Worm (Caenorhabditis elegans) whole organism, L4 larva: Measurements from ENCODE around the gene T25D1.1.
A peak's percentile ranks its signal among the peaks of the same experiment; 100 is the strongest.

ENCODE experiments used
- D1046.2 ChIP-seq: fragments of 200-800 bp; sonication (Bioruptor generic); IDR thresholded peaks from 2 replicates; pipeline ENCODE4 v1.3.6; 2022; ENCODE audit warnings: missing genetic modification characterization, missing compliant biosample characterization
- ZK337.2 ChIP-seq: fragments of 200-800 bp; sonication (Bioruptor generic); IDR thresholded peaks from 2 replicates; pipeline ENCODE4 v1.3.6; 2022; ENCODE audit warnings: missing genetic modification reagents, missing genetic modification characterization, missing compliant biosample characterization
- aha-1 ChIP-seq: fragments of 150-350 bp; peaks from one replicate; lab custom pipeline; 2014; ENCODE audit warnings: missing biosample characterization, missing genetic modification characterization
- ceh-82 ChIP-seq: sonication (generic microtip); optimal IDR thresholded peaks from 2 replicates; lab custom pipeline; 2017; ENCODE audit warnings: missing biosample characterization, missing genetic modification characterization
- cey-2 ChIP-seq: sonication (generic microtip); optimal IDR thresholded peaks from 3 replicates; lab custom pipeline; 2017; ENCODE audit warnings: missing genetic modification characterization, mild to moderate bottlenecking, missing compliant biosample characterization, antibody characterized with exemption, borderline replicate concordance; ENCODE audit not compliant: insufficient read depth
- ctbp-1 ChIP-seq: fragments of 200-800 bp; sonication (Bioruptor generic); IDR thresholded peaks from 2 replicates; pipeline ENCODE4 v1.3.6; 2022; ENCODE audit warnings: missing genetic modification reagents, missing genetic modification characterization, missing compliant biosample characterization
- daf-12 ChIP-seq: fragments of 150-350 bp; optimal IDR thresholded peaks from 2 replicates; lab custom pipeline; 2014; ENCODE audit warnings: missing biosample characterization, missing genetic modification reagents, missing genetic modification characterization
- dve-1 ChIP-seq: sonication (generic microtip); optimal IDR thresholded peaks from 2 replicates; lab custom pipeline; 2017; ENCODE audit warnings: antibody characterized with exemption, mild to moderate bottlenecking, missing genetic modification characterization, missing compliant biosample characterization; ENCODE audit not compliant: insufficient read depth
- fkh-10 ChIP-seq: fragments of 150-350 bp; optimal IDR thresholded peaks from 2 replicates; lab custom pipeline; 2014; ENCODE audit warnings: missing biosample characterization, missing genetic modification reagents, missing genetic modification characterization
- hlh-30 ChIP-seq: sonication (generic microtip); optimal IDR thresholded peaks from 2 replicates; lab custom pipeline; 2017; ENCODE audit warnings: antibody characterized with exemption, mild to moderate bottlenecking, missing genetic modification characterization, missing compliant biosample characterization; ENCODE audit not compliant: insufficient read depth
- jun-1 ChIP-seq: fragments of 150-350 bp; optimal IDR thresholded peaks from 2 replicates; lab custom pipeline; 2014; ENCODE audit warnings: missing biosample characterization, missing genetic modification reagents, missing genetic modification characterization
- lin-38 ChIP-seq: fragments of 200-800 bp; sonication (Bioruptor generic); IDR thresholded peaks from 2 replicates; pipeline ENCODE4 v1.3.6; 2022; ENCODE audit warnings: missing genetic modification reagents, missing genetic modification characterization, missing compliant biosample characterization
- lir-3 ChIP-seq: sonication (generic microtip); optimal IDR thresholded peaks from 2 replicates; lab custom pipeline; 2016; ENCODE audit warnings: mild to moderate bottlenecking, missing genetic modification characterization, missing compliant biosample characterization
- mdl-1 ChIP-seq, 2 experiments: fragments of 150-350 bp in 1 of 2; sonication (generic microtip) in 1 of 2; optimal IDR thresholded peaks; 2 replicates each; lab custom pipeline; 2014 to 2017; ENCODE audit warnings: missing biosample characterization in 2 of 2, missing genetic modification characterization in 2 of 2
- mdt-29 ChIP-seq: fragments of 200-800 bp; sonication (Bioruptor generic); IDR thresholded peaks from 2 replicates; pipeline ENCODE4 v1.3.6; 2022; ENCODE audit warnings: missing genetic modification reagents, missing genetic modification characterization, missing compliant biosample characterization
- nhr-6 ChIP-seq: fragments of 150-350 bp; optimal IDR thresholded peaks from 2 replicates; lab custom pipeline; 2014; ENCODE audit warnings: missing biosample characterization, missing genetic modification characterization
- php-3 ChIP-seq: fragments of 200-800 bp; sonication (Bioruptor generic); IDR thresholded peaks from 2 replicates; pipeline ENCODE4 v1.3.6; 2022; ENCODE audit warnings: missing genetic modification reagents, missing genetic modification characterization, missing compliant biosample characterization
- snpc-1.2 ChIP-seq: fragments of 200-800 bp; sonication (Bioruptor generic); IDR thresholded peaks from 2 replicates; pipeline ENCODE4 v1.3.6; 2022; ENCODE audit warnings: missing genetic modification reagents, missing genetic modification characterization, missing compliant biosample characterization
- snpc-4 ChIP-seq: fragments of 150-350 bp; optimal IDR thresholded peaks from 2 replicates; lab custom pipeline; 2014; ENCODE audit warnings: missing biosample characterization, missing genetic modification characterization
- spr-3 ChIP-seq: fragments of 200-800 bp; sonication (Bioruptor generic); optimal IDR thresholded peaks from 2 replicates; lab custom pipeline; 2018; ENCODE audit warnings: mild to moderate bottlenecking, missing genetic modification characterization, missing compliant biosample characterization
- unc-62 ChIP-seq, 3 experiments: fragments of 150-350 bp in 1 of 3; sonication (generic microtip); optimal IDR thresholded peaks in 2 of 3; peaks in 1 of 3; 1 replicate in 1 of 3; 2 replicates in 2 of 3; lab custom pipeline; 2014 to 2017; ENCODE audit warnings: missing biosample characterization in 3 of 3, missing genetic modification characterization in 3 of 3, missing genetic modification reagents in 3 of 3, missing genotype in 1 of 3
- zip-11 ChIP-seq: fragments of 200-800 bp; sonication (Bioruptor generic); IDR thresholded peaks from 2 replicates; pipeline ENCODE4 v1.3.6; 2022; ENCODE audit warnings: missing genetic modification characterization, missing compliant biosample characterization

Gene T25D1.1

DNA sequence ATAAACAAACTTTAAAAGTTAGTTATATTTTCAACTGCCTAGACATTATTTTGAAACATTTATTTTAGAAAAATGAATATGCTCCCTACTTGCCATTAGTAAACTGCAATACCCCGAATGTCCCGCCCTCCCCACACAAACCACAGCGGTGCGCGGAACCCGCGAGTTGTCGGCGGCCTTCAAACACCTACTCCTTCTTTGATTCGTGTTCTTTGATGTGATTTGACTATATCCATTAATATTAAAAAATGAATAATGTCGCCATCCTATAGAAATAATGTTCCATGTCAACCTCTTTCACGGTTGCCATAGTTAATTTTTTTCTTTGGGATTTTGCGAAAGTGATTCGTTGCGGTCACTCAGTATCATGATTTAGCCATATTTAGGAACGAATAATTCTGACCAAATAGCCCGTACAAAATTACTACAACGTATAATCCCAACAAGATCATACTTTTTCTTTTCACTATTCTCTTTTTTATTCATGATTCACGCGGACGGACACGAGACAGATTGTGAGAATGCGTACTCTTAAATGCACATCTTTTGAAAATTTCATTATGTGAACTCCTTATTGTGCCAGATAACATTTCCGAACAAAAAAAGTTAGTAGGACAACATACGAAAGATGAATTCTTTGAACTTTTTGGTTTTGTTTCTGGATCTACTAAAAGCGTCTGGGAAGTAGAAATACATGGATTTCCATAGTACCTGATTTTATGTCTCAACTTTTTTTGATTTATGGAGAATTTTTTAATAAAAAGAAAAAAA, 45.1 kb downstream of the T25D1.1 start:
- TF ChIP-seq snpc-1.2 (GFP tag; lab: Robert Waterston, UW) (0 out of 2 replicates have a peak, but pooled peaks have one; percentile 22), mdt-29 (no peak), snpc-4 (tag; lab: Kevin White, UChicago) (peak; percentile 68), hlh-30 (tag; lab: Kevin White, UChicago) (no peak), fkh-10 (GFP tag; lab: Kevin White, UChicago) (peak; percentile 28)
- TF ChIP-seq, all 104 proteins: peak for 3

DNA sequence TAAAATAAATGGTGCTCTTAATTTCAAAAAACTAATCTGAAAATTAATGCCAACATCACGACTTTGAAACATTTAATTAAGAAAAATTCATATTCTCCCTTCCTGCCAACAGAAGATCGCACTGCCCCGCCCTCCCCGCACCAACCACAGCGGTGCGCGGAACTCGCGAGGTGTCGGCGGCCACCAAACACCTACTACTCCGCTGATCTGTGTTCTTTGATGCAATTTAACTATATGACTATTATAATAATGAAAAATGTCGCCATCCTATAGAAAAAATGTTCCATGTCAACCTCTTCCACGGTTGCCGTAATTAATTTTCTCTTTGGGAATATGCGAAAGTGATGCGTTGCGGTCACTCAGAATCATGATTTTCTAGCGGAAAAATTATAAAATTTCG, 46.2 kb downstream of the T25D1.1 start:
- TF ChIP-seq snpc-4 (tag; lab: Kevin White, UChicago) (peak; percentile 43), snpc-1.2 (GFP tag; lab: Robert Waterston, UW) (peak; percentile 40; the same call in 1 of the 2 replicates), ctbp-1 (no peak)

DNA sequence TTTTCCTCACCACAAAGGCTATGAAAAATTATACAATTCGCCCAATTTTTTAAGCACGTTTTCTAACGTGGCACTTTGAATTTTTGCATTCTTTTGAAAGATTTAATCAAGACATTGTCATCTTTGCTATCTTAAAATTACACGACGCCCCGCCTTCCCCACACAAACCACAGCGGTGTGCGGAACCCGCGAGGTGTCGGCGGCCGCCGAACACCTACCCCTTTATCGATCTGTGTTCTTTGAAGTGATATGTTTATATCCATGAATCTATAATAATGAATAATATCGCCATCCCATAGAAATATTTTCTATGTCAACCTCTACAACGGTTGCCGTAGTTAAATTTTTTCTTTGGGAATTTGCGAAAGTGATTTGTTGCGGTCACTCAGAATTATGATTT, 46.7 kb downstream of the T25D1.1 start:
- peak; percentile 73 for TF ChIP-seq snpc-4 (tag; lab: Kevin White, UChicago)
- no peak for TF ChIP-seq ceh-82

DNA sequence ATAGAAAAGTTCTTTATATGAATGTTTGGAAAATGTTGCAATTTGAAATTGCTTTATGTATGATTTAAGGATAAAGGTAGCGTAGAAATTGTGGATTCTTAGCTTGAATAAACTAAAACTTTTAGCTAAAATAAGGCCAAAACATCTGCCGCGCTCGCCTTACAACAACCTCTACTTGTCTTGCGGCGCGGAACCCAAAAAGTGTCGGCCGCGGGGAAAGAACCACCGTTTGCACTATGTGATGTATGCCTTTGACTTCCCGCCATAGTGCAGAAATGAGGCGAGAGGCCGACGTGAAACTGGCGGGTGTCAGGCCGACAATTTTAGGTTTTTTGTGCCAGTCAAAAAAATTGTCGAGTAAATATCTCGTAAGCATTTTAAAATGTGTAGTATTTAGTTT, 52.3 kb downstream of the T25D1.1 start:
- TF ChIP-seq dve-1: no peak
- no peak for TF ChIP-seq mdl-1 (tag; optimal IDR thresholded peaks at IDR 0.05; lab: Kevin White, UChicago)
- peak; percentile 61 for TF ChIP-seq aha-1 (tag; lab: Kevin White, UChicago)
- no peak for TF ChIP-seq ZK337.2 (GFP tag; lab: Robert Waterston, UW)
- no peak for TF ChIP-seq lin-38 (GFP tag; lab: Robert Waterston, UW)
- TF ChIP-seq spr-3 (GFP tag; lab: Kevin White, UChicago): no peak
- TF ChIP-seq zip-11 (GFP tag; lab: Robert Waterston, UW): no peak
- TF ChIP-seq cey-2 (tag; lab: Kevin White, UChicago): no peak
- no peak for TF ChIP-seq daf-12 (tag; lab: Kevin White, UChicago)
- TF ChIP-seq D1046.2 (GFP tag; lab: Robert Waterston, UW): no peak
- TF ChIP-seq unc-62 (GFP tag; optimal IDR thresholded peaks at IDR 0.05 in 1 of 2; lab: Kevin White, UChicago): peak in 1 of 2 experiments; percentile 15
- TF ChIP-seq unc-62 (tag; optimal IDR thresholded peaks at IDR 0.05; lab: Kevin White, UChicago): no peak
- TF ChIP-seq php-3 (GFP tag; lab: Robert Waterston, UW): no peak
- TF ChIP-seq lir-3 (tag; lab: Kevin White, UChicago): no peak
- no peak for TF ChIP-seq nhr-6 (tag; lab: Kevin White, UChicago)
- no peak for TF ChIP-seq jun-1 (tag; lab: Kevin White, UChicago)
- TF ChIP-seq, all 104 proteins: peak for 2
